Worm (Caenorhabditis elegans) whole organism, mixed stage, embryonic: ENCODE data around the gene col-20.
"Not testable (repeated sequence)": the region's sequence is repeated elsewhere in the genome, so short reads cannot be mapped to it uniquely, and the experiment has no call there.

ENCODE experiments used
- M03D4.4 ChIP-seq: sonication (generic microtip); optimal IDR thresholded peaks from 2 replicates; lab custom pipeline; 2017; ENCODE audit warnings: mild to moderate bottlenecking, missing genetic modification characterization, missing compliant biosample characterization
- ceh-83 ChIP-seq: fragments of 200-800 bp; sonication (Bioruptor generic); optimal IDR thresholded peaks from 2 replicates; lab custom pipeline; 2018; ENCODE audit warnings: mild to moderate bottlenecking, missing genetic modification characterization, missing compliant biosample characterization
- ces-1 ChIP-seq: fragments of 150-350 bp; optimal IDR thresholded peaks from 2 replicates; lab custom pipeline; 2014; ENCODE audit warnings: missing biosample characterization, missing genetic modification reagents, missing genetic modification characterization
- flh-1 ChIP-seq: fragments of 200-800 bp; sonication (Bioruptor generic); optimal IDR thresholded peaks from 2 replicates; lab custom pipeline; 2018; ENCODE audit warnings: mild to moderate bottlenecking, missing genetic modification characterization, moderate library complexity, missing compliant biosample characterization
- lin-13 ChIP-seq: fragments of 150-350 bp; optimal IDR thresholded peaks from 2 replicates; lab custom pipeline; 2014; ENCODE audit warnings: missing biosample characterization, missing genetic modification characterization
- lsy-2 ChIP-seq: fragments of 150-350 bp; optimal IDR thresholded peaks from 2 replicates; lab custom pipeline; 2014; ENCODE audit warnings: missing biosample characterization, missing genetic modification characterization
- mep-1 ChIP-seq: fragments of 150-350 bp; optimal IDR thresholded peaks from 2 replicates; lab custom pipeline; 2017; ENCODE audit warnings: missing biosample characterization, missing genetic modification reagents, missing genetic modification characterization, inconsistent platforms
- nhr-12 ChIP-seq: fragments of 150-350 bp; optimal IDR thresholded peaks from 2 replicates; lab custom pipeline; 2014; ENCODE audit warnings: missing biosample characterization, missing genetic modification characterization
- nhr-237 ChIP-seq: fragments of 150-350 bp; optimal IDR thresholded peaks from 2 replicates; lab custom pipeline; 2014; ENCODE audit warnings: missing biosample characterization, missing genetic modification characterization
- nhr-76 ChIP-seq: sonication (generic microtip); optimal IDR thresholded peaks from 2 replicates; lab custom pipeline; 2017; ENCODE audit warnings: missing biosample characterization, missing genetic modification characterization
- pha-4 ChIP-seq: fragments of 150-350 bp; optimal IDR thresholded peaks from 2 replicates; lab custom pipeline; 2018; ENCODE audit warnings: missing biosample characterization, missing genetic modification reagents, missing genetic modification characterization
- snpc-4 ChIP-seq: fragments of 150-350 bp; optimal IDR thresholded peaks from 2 replicates; lab custom pipeline; 2014; ENCODE audit warnings: missing biosample characterization, missing genetic modification characterization
- unc-62 ChIP-seq: fragments of 150-350 bp; optimal IDR thresholded peaks from 2 replicates; lab custom pipeline; 2014; ENCODE audit warnings: missing biosample characterization, missing genetic modification reagents, missing genetic modification characterization
- zip-8 ChIP-seq: fragments of 150-350 bp; optimal IDR thresholded peaks from 2 replicates; lab custom pipeline; 2014; ENCODE audit warnings: missing biosample characterization, missing genetic modification characterization

DNA sequence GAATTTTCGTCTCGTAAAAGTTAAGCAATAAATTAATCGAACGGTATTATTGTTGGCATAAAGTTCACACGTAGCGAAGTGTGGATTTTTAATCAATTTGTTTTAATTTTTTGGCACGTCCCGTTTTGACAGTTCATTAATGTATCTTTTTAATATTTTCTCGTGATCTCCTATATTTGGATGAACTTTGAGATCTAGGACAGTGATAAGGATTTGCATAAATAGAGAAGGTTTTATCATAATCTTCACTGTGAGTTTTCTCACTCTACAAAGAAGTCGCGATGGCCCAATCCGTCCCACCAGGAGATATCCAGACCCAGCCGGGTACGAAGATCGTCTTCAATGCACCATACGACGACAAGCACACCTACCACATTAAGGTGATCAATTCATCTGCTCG lies 45.5 kb downstream of the col-20 start, which contains the start of the genes C33F10.8 and msp-40:
- TF ChIP-seq flh-1 (GFP tag; lab: Kevin White, UChicago); lsy-2 (tag; lab: Kevin White, UChicago); snpc-4 (tag; lab: Kevin White, UChicago); mep-1; ces-1 (GFP tag; lab: Kevin White, UChicago); nhr-12 (tag; lab: Kevin White, UChicago); ceh-83; M03D4.4 (tag; lab: Kevin White, UChicago); unc-62; lin-13 (tag; lab: Kevin White, UChicago); nhr-237 (tag; lab: Kevin White, UChicago); nhr-76; pha-4 (tag; lab: Kevin White, UChicago); zip-8 (tag; lab: Kevin White, UChicago): not testable (repeated sequence)
